Worm (Caenorhabditis elegans): Measurements from ENCODE around the gene C55C3.6.

Gene C55C3.6

ce11 chrIV:5659461-5659860 is 23.5 kb upstream of the C55C3.6 start:
- no peak for TF ChIP-seq W03F9.2 (tag; optimal IDR thresholded peaks at IDR 0.05)
- TF ChIP-seq dao-5 (tag; optimal IDR thresholded peaks at IDR 0.05) = no peak
- no peak for TF ChIP-seq him-1 (tag; optimal IDR thresholded peaks at IDR 0.05)

- TF ChIP-seq dao-5 (tag; optimal IDR thresholded peaks at IDR 0.05) (no peak), W03F9.2 (tag; optimal IDR thresholded peaks at IDR 0.05) (no peak), him-1 (tag; optimal IDR thresholded peaks at IDR 0.05) (no peak)
These were observed 22.7 kb upstream of the C55C3.6 start, which contains the start of gene skn-1 for ce11 chrIV:5660239-5660638. skn-1 (minus strand) TSS chrIV:5660384.

- TF ChIP-seq him-1 (tag; optimal IDR thresholded peaks at IDR 0.05) = no peak
- TF ChIP-seq dao-5 (tag; optimal IDR thresholded peaks at IDR 0.05) = no peak
- no peak for TF ChIP-seq W03F9.2 (tag; optimal IDR thresholded peaks at IDR 0.05)
These were observed 20.9 kb upstream of the C55C3.6 start for ce11 chrIV:5662073-5662472.

- TF ChIP-seq him-1 (tag; optimal IDR thresholded peaks at IDR 0.05) (no peak), dao-5 (tag; optimal IDR thresholded peaks at IDR 0.05) (no peak), W03F9.2 (tag; optimal IDR thresholded peaks at IDR 0.05) (no peak)
These were observed 20.1 kb upstream of the C55C3.6 start for ce11 chrIV:5662886-5663285.

- TF ChIP-seq dao-5 (tag; optimal IDR thresholded peaks at IDR 0.05) = no peak
- TF ChIP-seq W03F9.2 (tag; optimal IDR thresholded peaks at IDR 0.05) = no peak
- TF ChIP-seq him-1 (tag; optimal IDR thresholded peaks at IDR 0.05) = no peak
These were observed 18.5 kb upstream of the C55C3.6 start, which contains the start of gene bec-1 for ce11 chrIV:5664375-5665004. bec-1 (minus strand) TSS chrIV:5664425.

ce11 chrIV:5665353-5665918 is 17.5 kb upstream of the C55C3.6 start:
- TF ChIP-seq dao-5 (tag; optimal IDR thresholded peaks at IDR 0.05) = no peak
- peak; percentile 32 for TF ChIP-seq W03F9.2 (tag; optimal IDR thresholded peaks at IDR 0.05)

ce11 chrIV:5666115-5667028 is 16.6 kb upstream of the C55C3.6 start:
- TF ChIP-seq him-1 (tag; optimal IDR thresholded peaks at IDR 0.05) (no peak), W03F9.2 (tag; optimal IDR thresholded peaks at IDR 0.05) (peak; percentile 11)

- TF ChIP-seq W03F9.2 (tag; optimal IDR thresholded peaks at IDR 0.05) (no peak), him-1 (tag; optimal IDR thresholded peaks at IDR 0.05) (no peak)
These were observed 15.8 kb upstream of the C55C3.6 start for ce11 chrIV:5667191-5667590.

ce11 chrIV:5669459-5669858 is 13.5 kb upstream of the C55C3.6 start, which contains the start of gene T19E7.6:
T19E7.6 (minus strand) TSS chrIV:5669503.
- no peak for TF ChIP-seq W03F9.2 (tag; optimal IDR thresholded peaks at IDR 0.05)
- TF ChIP-seq him-1 (tag; optimal IDR thresholded peaks at IDR 0.05) = no peak
- no peak for TF ChIP-seq dao-5 (tag; optimal IDR thresholded peaks at IDR 0.05)

- TF ChIP-seq dao-5 (tag; optimal IDR thresholded peaks at IDR 0.05) = no peak
- TF ChIP-seq him-1 (tag; optimal IDR thresholded peaks at IDR 0.05) = no peak
- TF ChIP-seq W03F9.2 (tag; optimal IDR thresholded peaks at IDR 0.05) = no peak
These were observed 11.7 kb upstream of the C55C3.6 start for ce11 chrIV:5671325-5671724.

- TF ChIP-seq dao-5 (tag; optimal IDR thresholded peaks at IDR 0.05) (no peak), him-1 (tag; optimal IDR thresholded peaks at IDR 0.05) (no peak), W03F9.2 (tag; optimal IDR thresholded peaks at IDR 0.05) (no peak)
These were observed 8.5 kb upstream of the C55C3.6 start, which contains the start of gene srd-5 for ce11 chrIV:5674435-5674834. srd-5 (minus strand) TSS chrIV:5674535.

- TF ChIP-seq W03F9.2 (tag; optimal IDR thresholded peaks at IDR 0.05) = no peak
- no peak for TF ChIP-seq dao-5 (tag; optimal IDR thresholded peaks at IDR 0.05)
- TF ChIP-seq him-1 (tag; optimal IDR thresholded peaks at IDR 0.05) = no peak
These were observed 4.9 kb upstream of the C55C3.6 start, which contains the start of gene C55C3.4 for ce11 chrIV:5678044-5678443. C55C3.4 (minus strand) TSS chrIV:5678144.

- TF ChIP-seq dao-5 (tag; optimal IDR thresholded peaks at IDR 0.05) (no peak), him-1 (tag; optimal IDR thresholded peaks at IDR 0.05) (no peak), W03F9.2 (tag; optimal IDR thresholded peaks at IDR 0.05) (no peak)
These were observed 2.0 kb downstream of the C55C3.6 start, which contains the start of gene C55C3.3 for ce11 chrIV:5685014-5685413. C55C3.3 (plus strand) TSS chrIV:5685287.
